Worm (Caenorhabditis elegans) whole organism, L1 larva: Measurements from ENCODE around the gene immp-1.
"Not testable (repeated sequence)": the region's sequence is repeated elsewhere in the genome, so short reads cannot be mapped to it uniquely, and the experiment has no call there.

Experiments used
- C04F5.9 ChIP-seq: sonication (generic microtip); optimal IDR thresholded peaks from 2 replicates; lab custom pipeline; 2016; ENCODE audit warnings: missing genetic modification characterization, missing compliant biosample characterization
- C34B4.2 ChIP-seq: sonication (generic microtip); optimal IDR thresholded peaks from 2 replicates; lab custom pipeline; 2017; ENCODE audit warnings: mild to moderate bottlenecking, missing genetic modification characterization, missing compliant biosample characterization
- Y116A8C.19 ChIP-seq: sonication (generic microtip); optimal IDR thresholded peaks from 2 replicates; lab custom pipeline; 2016; ENCODE audit warnings: missing compliant biosample characterization, missing genetic modification characterization, borderline replicate concordance
- aha-1 ChIP-seq: fragments of 150-350 bp; optimal IDR thresholded peaks from 2 replicates; lab custom pipeline; 2014; ENCODE audit warnings: missing biosample characterization, missing genetic modification characterization
- alr-1 ChIP-seq: fragments of 200-800 bp; sonication (Bioruptor generic); optimal IDR thresholded peaks from 2 replicates; lab custom pipeline; 2018; ENCODE audit warnings: borderline replicate concordance, mild to moderate bottlenecking, missing genetic modification characterization, missing compliant biosample characterization
- ama-1 ChIP-seq: fragments of 150-350 bp; optimal IDR thresholded peaks from 2 replicates; lab custom pipeline; 2014
- ceh-8 ChIP-seq: fragments of 200-800 bp; sonication (Bioruptor generic); optimal IDR thresholded peaks from 2 replicates; lab custom pipeline; 2018; ENCODE audit warnings: mild to moderate bottlenecking, missing genetic modification characterization, moderate library complexity, missing compliant biosample characterization
- ceh-88 ChIP-seq: fragments of 200-800 bp; sonication (Bioruptor generic); IDR thresholded peaks from 2 replicates; pipeline ENCODE4 v1.3.6; 2022; ENCODE audit warnings: missing genetic modification characterization, missing compliant biosample characterization
- ces-1 ChIP-seq: fragments of 150-350 bp; optimal IDR thresholded peaks from 2 replicates; lab custom pipeline; 2014; ENCODE audit warnings: missing biosample characterization, missing genetic modification reagents, missing genetic modification characterization
- dpl-1 ChIP-seq, 3 experiments: fragments of 150-350 bp in 2 of 3; sonication (generic microtip) in 1 of 3; optimal IDR thresholded peaks; 2 replicates each; lab custom pipeline; 2014 to 2017; ENCODE audit warnings: missing biosample characterization in 3 of 3, missing genetic modification characterization in 3 of 3, missing genetic modification reagents in 3 of 3
- dsc-1 ChIP-seq: sonication (generic microtip); optimal IDR thresholded peaks from 2 replicates; lab custom pipeline; 2016; ENCODE audit warnings: mild to moderate bottlenecking, missing genetic modification characterization, missing compliant biosample characterization
- efl-1 ChIP-seq, 4 experiments: fragments of 150-350 bp; optimal IDR thresholded peaks in 3 of 4; peaks in 1 of 4; 1 replicate in 1 of 4; 2 replicates in 3 of 4; lab custom pipeline; 2014; ENCODE audit warnings: missing biosample characterization in 2 of 4, missing genetic modification characterization in 2 of 4, missing genetic modification reagents in 2 of 4
- egl-27 ChIP-seq, 2 experiments: fragments of 150-350 bp in 1 of 2; sonication (generic microtip); optimal IDR thresholded peaks; 3 replicates each; lab custom pipeline; 2017 to 2018; ENCODE audit warnings: missing biosample characterization in 2 of 2, missing genetic modification characterization in 2 of 2, missing genetic modification reagents in 2 of 2
- elt-3 ChIP-seq, 6 experiments: fragments of 150-350 bp in 1 of 6; sonication (generic microtip); optimal IDR thresholded peaks; 2 replicates each; lab custom pipeline; 2017 to 2018; ENCODE audit warnings: missing biosample characterization in 6 of 6, missing genetic modification characterization in 6 of 6, inconsistent platforms in 1 of 6
- hlh-17 ChIP-seq: fragments of 200-800 bp; sonication (Bioruptor generic); optimal IDR thresholded peaks from 2 replicates; lab custom pipeline; 2018; ENCODE audit warnings: missing genetic modification characterization, mild to moderate bottlenecking, missing compliant biosample characterization, moderate library complexity, borderline replicate concordance
- jun-1 ChIP-seq: fragments of 150-350 bp; optimal IDR thresholded peaks from 2 replicates; lab custom pipeline; 2014; ENCODE audit warnings: missing biosample characterization, missing genetic modification reagents, missing genetic modification characterization
- lir-3 ChIP-seq: sonication (generic microtip); optimal IDR thresholded peaks from 2 replicates; lab custom pipeline; 2016; ENCODE audit warnings: mild to moderate bottlenecking, missing genetic modification characterization, moderate library complexity, missing compliant biosample characterization; ENCODE audit not compliant: poor library complexity
- mdl-1 ChIP-seq, 2 experiments: fragments of 150-350 bp; optimal IDR thresholded peaks; 2 replicates each; lab custom pipeline; 2014 to 2017; ENCODE audit warnings: missing biosample characterization in 2 of 2, missing genetic modification characterization in 2 of 2, inconsistent platforms in 1 of 2
- mef-2 ChIP-seq: fragments of 150-350 bp; optimal IDR thresholded peaks from 2 replicates; lab custom pipeline; 2014; ENCODE audit warnings: missing biosample characterization, missing genetic modification characterization
- nhr-12 ChIP-seq: sonication (generic microtip); optimal IDR thresholded peaks from 2 replicates; lab custom pipeline; 2017; ENCODE audit warnings: missing biosample characterization, missing genetic modification characterization
- nhr-19 ChIP-seq: fragments of 200-800 bp; sonication (Bioruptor generic); conservative IDR thresholded peaks from 2 replicates; pipeline ENCODE4 v1.3.6; 2022; ENCODE audit warnings: missing genetic modification characterization, missing compliant biosample characterization
- nhr-47 ChIP-seq: sonication (generic microtip); optimal IDR thresholded peaks from 2 replicates; lab custom pipeline; 2016; ENCODE audit warnings: mild to moderate bottlenecking, missing genetic modification characterization, moderate library complexity, missing compliant biosample characterization
- nhr-84 ChIP-seq: sonication (generic microtip); optimal IDR thresholded peaks from 2 replicates; lab custom pipeline; 2017; ENCODE audit warnings: missing biosample characterization, missing genetic modification characterization
- pag-3 ChIP-seq: sonication (generic microtip); optimal IDR thresholded peaks from 2 replicates; lab custom pipeline; 2017; ENCODE audit warnings: missing genetic modification characterization, mild to moderate bottlenecking, missing compliant biosample characterization, antibody characterized with exemption, borderline replicate concordance; ENCODE audit not compliant: insufficient read depth
- rnt-1 ChIP-seq: sonication (generic microtip); optimal IDR thresholded peaks from 2 replicates; lab custom pipeline; 2016; ENCODE audit warnings: mild to moderate bottlenecking, missing genetic modification characterization, moderate library complexity, missing compliant biosample characterization
- skn-1 ChIP-seq: fragments of 150-350 bp; optimal IDR thresholded peaks from 2 replicates; lab custom pipeline; 2014; ENCODE audit warnings: missing biosample characterization, missing genetic modification characterization
- sox-4 ChIP-seq: sonication (generic microtip); optimal IDR thresholded peaks from 2 replicates; lab custom pipeline; 2016; ENCODE audit warnings: missing genetic modification characterization, missing compliant biosample characterization
- swsn-7 ChIP-seq: sonication (generic microtip); optimal IDR thresholded peaks from 2 replicates; lab custom pipeline; 2016; ENCODE audit warnings: missing genetic modification characterization, missing compliant biosample characterization
- tbx-2 ChIP-seq: sonication (generic microtip); optimal IDR thresholded peaks from 2 replicates; lab custom pipeline; 2016; ENCODE audit warnings: missing genetic modification characterization, missing compliant biosample characterization
- tlp-1 ChIP-seq: fragments of 150-350 bp; optimal IDR thresholded peaks from 2 replicates; lab custom pipeline; 2014; ENCODE audit warnings: missing biosample characterization, missing genetic modification characterization
- unc-130 ChIP-seq: fragments of 150-350 bp; optimal IDR thresholded peaks from 2 replicates; lab custom pipeline; 2017; ENCODE audit warnings: missing biosample characterization, missing genetic modification characterization, inconsistent platforms
- unc-98 ChIP-seq: fragments of 200-800 bp; sonication (Bioruptor generic); IDR thresholded peaks from 2 replicates; pipeline ENCODE4 v1.3.6; 2022; ENCODE audit warnings: missing genetic modification characterization, missing compliant biosample characterization
- xbp-1 ChIP-seq: sonication (generic microtip); optimal IDR thresholded peaks from 2 replicates; lab custom pipeline; 2016; ENCODE audit warnings: missing genetic modification characterization, missing compliant biosample characterization
- ztf-11 ChIP-seq, 2 experiments: sonication (generic microtip); optimal IDR thresholded peaks; 2 replicates each; lab custom pipeline; 2016 to 2017; ENCODE audit warnings: missing genetic modification characterization in 2 of 2, missing biosample characterization in 1 of 2, missing compliant biosample characterization in 1 of 2

The immp-1 gene

ce11 chrIII:11780183-11780664 is 5.5 kb downstream of the immp-1 start, which contains the start of gene C24H11.5:
Gene C24H11.5 (plus strand): TSS chrIII:11780233.
- TF ChIP-seq efl-1 (optimal IDR thresholded peaks at IDR 0.05; lab: Kevin White, UChicago), result no peak
- peak in 1 of 2 experiments; percentile 73 for TF ChIP-seq efl-1 (GFP tag; optimal IDR thresholded peaks at IDR 0.05 in 1 of 2; lab: Kevin White, UChicago)
- TF ChIP-seq nhr-19 (GFP tag; lab: Robert Waterston, UW), result no peak
- TF ChIP-seq, all 84 proteins: peak for 1

- TF ChIP-seq nhr-12 (tag; lab: Kevin White, UChicago) (no peak), C34B4.2 (tag; lab: Kevin White, UChicago) (no peak), nhr-84 (no peak), nhr-47 (tag; lab: Kevin White, UChicago) (no peak), mdl-1 (tag; optimal IDR thresholded peaks at IDR 0.05; lab: Kevin White, UChicago) (no peak), skn-1 (tag; lab: Kevin White, UChicago) (no peak), lir-3 (tag; lab: Kevin White, UChicago) (no peak), hlh-17 (GFP tag; lab: Kevin White, UChicago) (no peak)
Observed at ce11 chrIII:11781800-11782199, 7.0 kb downstream of the immp-1 start, which contains the start of gene srd-74. Gene srd-74 (plus strand): TSS chrIII:11782100.

- no peak for TF ChIP-seq aha-1 (tag; lab: Kevin White, UChicago)
- no peak for TF ChIP-seq sox-4 (tag; lab: Kevin White, UChicago)
- TF ChIP-seq xbp-1, result no peak
- TF ChIP-seq swsn-7 (tag; lab: Kevin White, UChicago), result no peak
- TF ChIP-seq rnt-1 (tag; lab: Kevin White, UChicago), result no peak
- TF ChIP-seq Y116A8C.19 (tag; lab: Kevin White, UChicago), result no peak
- TF ChIP-seq nhr-84, result no peak
- no peak for TF ChIP-seq C34B4.2 (tag; lab: Kevin White, UChicago)
- TF ChIP-seq ces-1 (GFP tag; lab: Kevin White, UChicago), result no peak
Observed at ce11 chrIII:11785961-11786360, 11.2 kb downstream of the immp-1 start, which contains the start of gene tbx-38. Gene tbx-38 (minus strand): TSS chrIII:11786061.

DNA sequence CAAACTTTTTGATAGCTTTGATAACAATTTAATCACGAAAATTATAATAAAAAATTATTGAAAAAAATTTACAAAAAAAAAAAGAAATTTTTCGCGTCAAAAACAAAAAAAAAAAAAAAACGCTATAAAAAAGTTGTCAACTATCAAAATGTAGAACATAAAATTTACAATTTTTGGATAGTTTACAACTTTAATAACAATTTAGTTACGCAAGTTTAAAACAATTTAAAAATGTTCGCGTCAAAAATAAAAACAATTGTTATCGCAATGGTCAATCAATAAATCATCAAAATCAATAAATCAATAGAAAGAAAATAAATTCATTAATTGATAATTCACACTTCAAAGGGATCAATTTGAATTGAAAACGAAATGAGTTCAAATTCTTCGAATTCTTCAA is 12.6 kb downstream of the immp-1 start, which contains the start of gene C24H11.1:
TSS of gene C24H11.1 (plus strand) at position 301 of the 400 bp plus-strand sequence.
- not testable (repeated sequence) for TF ChIP-seq C04F5.9 (tag; lab: Kevin White, UChicago); dpl-1 (GFP tag; optimal IDR thresholded peaks at IDR 0.05; lab: Kevin White, UChicago); tlp-1

DNA sequence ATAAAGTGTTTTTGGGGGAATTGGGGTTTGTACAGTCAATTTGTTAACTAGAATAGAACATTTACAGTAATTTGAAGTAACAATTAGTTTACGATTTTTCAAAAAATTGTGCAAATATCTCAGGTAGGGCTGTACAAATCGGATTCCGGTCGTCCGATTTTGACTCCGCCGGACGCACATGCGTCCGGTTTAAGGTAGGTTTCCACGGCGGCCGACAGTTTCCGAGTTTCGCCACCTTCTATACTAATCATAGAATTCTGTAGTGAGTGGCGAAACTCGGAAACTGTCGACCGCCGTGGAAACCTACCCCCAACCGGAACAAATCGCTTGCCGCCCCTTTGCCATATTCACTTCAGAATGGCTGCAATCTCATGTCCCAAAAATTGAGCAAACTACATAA is 14.7 kb downstream of the immp-1 start:
- no peak for TF ChIP-seq alr-1 (tag; lab: Kevin White, UChicago)
- TF ChIP-seq elt-3 (tag; optimal IDR thresholded peaks at IDR 0.05; lab: Kevin White, UChicago), result no peak
- TF ChIP-seq ceh-88 (GFP tag; lab: Robert Waterston, UW), result no peak
- no peak for TF ChIP-seq unc-130 (tag; lab: Kevin White, UChicago)
- no peak for TF ChIP-seq ama-1
- no peak for TF ChIP-seq dsc-1 (tag; lab: Kevin White, UChicago)
- no peak for TF ChIP-seq egl-27 (tag; optimal IDR thresholded peaks at IDR 0.05; lab: Kevin White, UChicago)
- TF ChIP-seq tbx-2 (tag; lab: Kevin White, UChicago), result no peak
- TF ChIP-seq jun-1, result no peak
- no peak for TF ChIP-seq mef-2 (tag; lab: Kevin White, UChicago)
- no peak for TF ChIP-seq unc-98
- no peak for TF ChIP-seq ztf-11 (tag; optimal IDR thresholded peaks at IDR 0.05; lab: Kevin White, UChicago)
- no peak for TF ChIP-seq pag-3 (tag; lab: Kevin White, UChicago)
- TF ChIP-seq ceh-8, result no peak
- TF ChIP-seq, all 84 proteins: peak for 0
